Worm (Caenorhabditis elegans) whole organism, early embryonic: ENCODE data around the gene R02F11.2.

Experiments
- ama-1 ChIP-seq: fragments of 150-350 bp; optimal IDR thresholded peaks from 2 replicates; lab custom pipeline; 2014
- ceh-13 ChIP-seq: fragments of 200-800 bp; sonication (Bioruptor generic); optimal IDR thresholded peaks from 2 replicates; lab custom pipeline; 2018; ENCODE audit warnings: mild to moderate bottlenecking, missing genetic modification characterization, missing compliant biosample characterization
- hnd-1 ChIP-seq: sonication (generic microtip); optimal IDR thresholded peaks from 2 replicates; lab custom pipeline; 2016; ENCODE audit warnings: missing genetic modification characterization, missing compliant biosample characterization
- sea-1 ChIP-seq: fragments of 200-800 bp; sonication (Bioruptor generic); conservative IDR thresholded peaks from 2 replicates; pipeline ENCODE4 v1.3.6; 2022; ENCODE audit warnings: missing genetic modification characterization, missing compliant biosample characterization
- tra-4 ChIP-seq: sonication (generic microtip); optimal IDR thresholded peaks from 2 replicates; lab custom pipeline; 2017; ENCODE audit warnings: missing genetic modification characterization, missing compliant biosample characterization

DNA sequence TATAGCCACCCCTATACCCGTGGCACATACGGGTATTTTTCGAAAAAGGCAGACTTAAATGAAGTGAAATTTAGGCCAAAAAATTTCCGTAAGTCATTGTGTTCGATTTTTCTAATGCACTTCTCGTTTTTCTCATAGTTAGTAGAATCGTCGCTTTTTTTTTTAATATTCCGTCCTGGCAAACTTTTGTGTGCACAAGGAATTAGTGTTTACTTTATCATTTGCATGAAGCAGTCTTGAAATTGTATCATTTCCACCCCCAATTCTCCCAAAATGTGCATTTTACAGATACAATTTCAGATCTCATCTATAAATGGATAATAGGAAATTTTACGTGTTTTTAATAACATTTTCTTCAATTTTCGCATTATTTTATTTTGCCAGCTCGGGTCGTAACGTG, 44.1 kb upstream of the R02F11.2 start, which contains the start of gene C18G1.6:
- no peak for TF ChIP-seq ceh-13 (GFP tag; lab: Kevin White, UChicago)
- no peak for TF ChIP-seq sea-1 (GFP tag; lab: Robert Waterston, UW)
- no peak for TF ChIP-seq hnd-1 (tag; lab: Kevin White, UChicago)
- no peak for TF ChIP-seq tra-4 (tag; lab: Kevin White, UChicago)
- no peak for TF ChIP-seq ama-1 (lab: Kevin White, UChicago)
